Worm (Caenorhabditis elegans) whole organism, young adult: ENCODE data around the gene K01A12.2.

ENCODE experiments used
- B0261.1 ChIP-seq: sonication (generic microtip); optimal IDR thresholded peaks from 2 replicates; lab custom pipeline; 2016; ENCODE audit warnings: mild to moderate bottlenecking, missing genetic modification characterization, moderate library complexity, missing compliant biosample characterization
- B0336.3 ChIP-seq: fragments of 200-800 bp; sonication (Bioruptor generic); IDR thresholded peaks from 2 replicates; pipeline ENCODE4 v1.3.6; 2022; ENCODE audit warnings: missing genetic modification characterization, missing compliant biosample characterization
- C06A6.2 ChIP-seq: fragments of 200-800 bp; sonication (Bioruptor generic); conservative IDR thresholded peaks from 2 replicates; pipeline ENCODE4 v1.3.6; 2022; ENCODE audit warnings: missing genetic modification characterization, missing compliant biosample characterization
- F39B2.1 ChIP-seq: fragments of 200-800 bp; sonication (Bioruptor generic); IDR thresholded peaks from 2 replicates; pipeline ENCODE4 v1.3.6; 2022; ENCODE audit warnings: missing genetic modification reagents, missing genetic modification characterization, missing compliant biosample characterization
- F49E8.2 ChIP-seq: sonication (generic microtip); optimal IDR thresholded peaks from 3 replicates; lab custom pipeline; 2017; ENCODE audit warnings: missing genetic modification characterization, mild to moderate bottlenecking, missing compliant biosample characterization, antibody characterized with exemption, moderate library complexity; ENCODE audit not compliant: insufficient read depth
- Y53F4B.3 ChIP-seq: fragments of 200-800 bp; sonication (Bioruptor generic); IDR thresholded peaks from 2 replicates; pipeline ENCODE4 v1.3.6; 2022; ENCODE audit warnings: missing genetic modification reagents, missing genetic modification characterization, missing compliant biosample characterization
- Y53G8AR.9 ChIP-seq: fragments of 200-800 bp; sonication (Bioruptor generic); conservative IDR thresholded peaks from 2 replicates; pipeline ENCODE4 v1.3.6; 2022; ENCODE audit warnings: missing genetic modification reagents, missing genetic modification characterization, missing compliant biosample characterization
- Y56A3A.18 ChIP-seq: fragments of 200-800 bp; sonication (Bioruptor generic); IDR thresholded peaks from 2 replicates; pipeline ENCODE4 v1.3.6; 2022; ENCODE audit warnings: missing genetic modification reagents, missing genetic modification characterization, missing compliant biosample characterization
- Y67H2A.10 ChIP-seq: fragments of 200-800 bp; sonication (Bioruptor generic); conservative IDR thresholded peaks from 2 replicates; pipeline ENCODE4 v1.3.6; 2022; ENCODE audit warnings: missing genetic modification reagents, missing genetic modification characterization, missing compliant biosample characterization
- aptf-2 ChIP-seq: fragments of 200-800 bp; sonication (Bioruptor generic); conservative IDR thresholded peaks from 2 replicates; pipeline ENCODE4 v1.3.6; 2022; ENCODE audit warnings: missing genetic modification reagents, missing genetic modification characterization, missing compliant biosample characterization
- atf-7 ChIP-seq: sonication (generic microtip); optimal IDR thresholded peaks from 2 replicates; lab custom pipeline; 2017; ENCODE audit warnings: mild to moderate bottlenecking, missing genetic modification characterization, missing compliant biosample characterization
- attf-5 ChIP-seq: fragments of 200-800 bp; sonication (Bioruptor generic); optimal IDR thresholded peaks from 2 replicates; lab custom pipeline; 2018; ENCODE audit warnings: mild to moderate bottlenecking, missing genetic modification characterization, missing compliant biosample characterization
- attf-6 ChIP-seq: fragments of 200-800 bp; sonication (Bioruptor generic); IDR thresholded peaks from 2 replicates; pipeline ENCODE4 v1.3.6; 2022; ENCODE audit warnings: missing genetic modification reagents, missing genetic modification characterization, missing compliant biosample characterization
- bed-1 ChIP-seq: fragments of 200-800 bp; sonication (Bioruptor generic); IDR thresholded peaks from 2 replicates; pipeline ENCODE4 v1.3.6; 2022; ENCODE audit warnings: missing genetic modification reagents, missing genetic modification characterization, missing compliant biosample characterization
- bed-2 ChIP-seq: fragments of 200-800 bp; sonication (Bioruptor generic); IDR thresholded peaks from 2 replicates; pipeline ENCODE4 v1.3.6; 2022; ENCODE audit warnings: missing genetic modification reagents, missing genetic modification characterization, missing compliant biosample characterization
- ceh-27 ChIP-seq: fragments of 200-800 bp; sonication (Bioruptor generic); optimal IDR thresholded peaks from 2 replicates; lab custom pipeline; 2018; ENCODE audit warnings: mild to moderate bottlenecking, missing genetic modification characterization, moderate library complexity, missing compliant biosample characterization
- ceh-79 ChIP-seq: sonication (generic microtip); optimal IDR thresholded peaks from 2 replicates; lab custom pipeline; 2017; ENCODE audit warnings: mild to moderate bottlenecking, missing genetic modification characterization, missing compliant biosample characterization
- ceh-91 ChIP-seq: fragments of 200-800 bp; sonication (Bioruptor generic); IDR thresholded peaks from 2 replicates; pipeline ENCODE4 v1.3.6; 2022; ENCODE audit warnings: missing genetic modification reagents, missing genetic modification characterization, missing compliant biosample characterization
- chd-7 ChIP-seq: sonication (generic microtip); optimal IDR thresholded peaks from 2 replicates; lab custom pipeline; 2016; ENCODE audit warnings: mild to moderate bottlenecking, missing genetic modification characterization, moderate library complexity, missing compliant biosample characterization
- die-1 ChIP-seq: sonication (generic microtip); optimal IDR thresholded peaks from 2 replicates; lab custom pipeline; 2016; ENCODE audit warnings: missing genotype, mild to moderate bottlenecking, missing genetic modification characterization, missing compliant biosample characterization
- efl-1 ChIP-seq: fragments of 150-350 bp; optimal IDR thresholded peaks from 2 replicates; lab custom pipeline; 2014; ENCODE audit warnings: missing biosample characterization, missing genetic modification reagents, missing genetic modification characterization
- egl-18 ChIP-seq: fragments of 200-800 bp; sonication (Bioruptor generic); IDR thresholded peaks from 2 replicates; pipeline ENCODE4 v1.3.6; 2022; ENCODE audit warnings: missing genetic modification reagents, missing genetic modification characterization, missing compliant biosample characterization
- ets-4 ChIP-seq: fragments of 200-800 bp; sonication (Bioruptor generic); optimal IDR thresholded peaks from 2 replicates; lab custom pipeline; 2018; ENCODE audit warnings: mild to moderate bottlenecking, missing genetic modification characterization, missing compliant biosample characterization
- hlh-12 ChIP-seq: sonication (generic microtip); optimal IDR thresholded peaks from 2 replicates; lab custom pipeline; 2016; ENCODE audit warnings: missing genetic modification characterization, missing compliant biosample characterization
- hmg-1.2 ChIP-seq: fragments of 200-800 bp; sonication (Bioruptor generic); IDR thresholded peaks from 2 replicates; pipeline ENCODE4 v1.3.6; 2022; ENCODE audit warnings: missing genetic modification reagents, missing genetic modification characterization, missing compliant biosample characterization
- let-607 ChIP-seq, 2 experiments: fragments of 200-800 bp in 1 of 2; sonication (Bioruptor generic) in 1 of 2; sonication (generic microtip) in 1 of 2; optimal IDR thresholded peaks; 2 replicates each; lab custom pipeline; 2016 to 2018; ENCODE audit warnings: mild to moderate bottlenecking in 2 of 2, missing compliant biosample characterization in 2 of 2, missing genetic modification characterization in 2 of 2, moderate library complexity in 2 of 2, missing genotype in 1 of 2
- lin-35 ChIP-seq, 3 experiments: fragments of 150-350 bp in 2 of 3; sonication (generic microtip) in 1 of 3; optimal IDR thresholded peaks; 2 replicates each; lab custom pipeline; 2014 to 2018; ENCODE audit warnings: missing biosample characterization in 3 of 3, missing genetic modification characterization in 3 of 3, missing genetic modification reagents in 3 of 3
- lin-40 ChIP-seq: sonication (generic microtip); optimal IDR thresholded peaks from 2 replicates; lab custom pipeline; 2016; ENCODE audit warnings: missing genetic modification characterization, mild to moderate bottlenecking, missing compliant biosample characterization, missing genotype, missing genetic modification reagents
- lsy-27 ChIP-seq: sonication (generic microtip); optimal IDR thresholded peaks from 2 replicates; lab custom pipeline; 2017; ENCODE audit warnings: missing genetic modification characterization, mild to moderate bottlenecking, missing compliant biosample characterization, antibody characterized with exemption, missing genotype, borderline replicate concordance; ENCODE audit not compliant: insufficient read depth
- madf-10 ChIP-seq: sonication (generic microtip); optimal IDR thresholded peaks from 2 replicates; lab custom pipeline; 2016; ENCODE audit warnings: mild to moderate bottlenecking, missing genetic modification characterization, missing compliant biosample characterization
- madf-3 ChIP-seq: fragments of 200-800 bp; sonication (Bioruptor generic); IDR thresholded peaks from 2 replicates; pipeline ENCODE4 v1.3.6; 2022; ENCODE audit warnings: missing genetic modification reagents, missing genetic modification characterization, missing compliant biosample characterization
- mel-28 ChIP-seq: sonication (generic microtip); optimal IDR thresholded peaks from 2 replicates; lab custom pipeline; 2016; ENCODE audit warnings: borderline replicate concordance, mild to moderate bottlenecking, missing genetic modification characterization, missing compliant biosample characterization
- nfya-1 ChIP-seq: sonication (generic microtip); optimal IDR thresholded peaks from 2 replicates; lab custom pipeline; 2017; ENCODE audit warnings: antibody characterized with exemption, missing compliant biosample characterization, missing genetic modification characterization, borderline replicate concordance; ENCODE audit not compliant: insufficient read depth
- nhr-120 ChIP-seq: fragments of 200-800 bp; sonication (Bioruptor generic); IDR thresholded peaks from 2 replicates; pipeline ENCODE4 v1.3.6; 2022; ENCODE audit warnings: missing genetic modification characterization, missing compliant biosample characterization
- nhr-80 ChIP-seq: sonication (generic microtip); optimal IDR thresholded peaks from 2 replicates; lab custom pipeline; 2016; ENCODE audit warnings: missing genetic modification characterization, missing compliant biosample characterization
- pbrm-1 ChIP-seq: fragments of 200-800 bp; sonication (Bioruptor generic); IDR thresholded peaks from 2 replicates; pipeline ENCODE4 v1.3.6; 2022; ENCODE audit warnings: missing genetic modification reagents, missing genetic modification characterization, missing compliant biosample characterization
- pha-4 ChIP-seq: fragments of 150-350 bp; sonication (generic microtip); optimal IDR thresholded peaks from 2 replicates; lab custom pipeline; 2014; ENCODE audit warnings: missing biosample characterization, missing genetic modification reagents, missing genetic modification characterization
- rec-8 ChIP-seq, 2 experiments: sonication (generic microtip); optimal IDR thresholded peaks; 2 replicates each; lab custom pipeline; 2016; ENCODE audit warnings: mild to moderate bottlenecking in 2 of 2, missing genetic modification characterization in 2 of 2, missing genetic modification reagents in 2 of 2, missing genotype in 2 of 2, missing biosample characterization in 1 of 2, missing compliant biosample characterization in 1 of 2, moderate library complexity in 1 of 2
- snpc-1.1 ChIP-seq: sonication (generic microtip); optimal IDR thresholded peaks from 2 replicates; lab custom pipeline; 2017; ENCODE audit warnings: missing genetic modification characterization, mild to moderate bottlenecking, missing compliant biosample characterization, antibody characterized with exemption, moderate library complexity, missing genotype, missing genetic modification reagents; ENCODE audit not compliant: insufficient read depth
- snpc-1.3 ChIP-seq: sonication (generic microtip); optimal IDR thresholded peaks from 2 replicates; lab custom pipeline; 2017; ENCODE audit warnings: missing genetic modification characterization, mild to moderate bottlenecking, missing compliant biosample characterization, antibody characterized with exemption, moderate library complexity, missing genotype, missing genetic modification reagents; ENCODE audit not compliant: insufficient read depth
- snpc-4 ChIP-seq, 5 experiments: fragments of 150-350 bp in 1 of 5; sonication (generic microtip) in 4 of 5; optimal IDR thresholded peaks; 2 replicates each; lab custom pipeline; 2014 to 2018; ENCODE audit warnings: missing genetic modification characterization in 5 of 5, missing biosample characterization in 3 of 5, antibody characterized with exemption in 2 of 5, mild to moderate bottlenecking in 2 of 5, missing compliant biosample characterization in 2 of 5, missing genotype in 2 of 5, moderate library complexity in 2 of 5, missing genetic modification reagents in 1 of 5
- somi-1 ChIP-seq: fragments of 200-800 bp; sonication (Bioruptor generic); optimal IDR thresholded peaks from 2 replicates; lab custom pipeline; 2018; ENCODE audit warnings: mild to moderate bottlenecking, missing genetic modification characterization, missing compliant biosample characterization
- tbx-9 ChIP-seq: sonication (generic microtip); optimal IDR thresholded peaks from 2 replicates; lab custom pipeline; 2016; ENCODE audit warnings: borderline replicate concordance, missing genetic modification characterization, inconsistent platforms, missing compliant biosample characterization
- tlf-1 ChIP-seq: fragments of 200-800 bp; sonication (Bioruptor generic); optimal IDR thresholded peaks from 2 replicates; lab custom pipeline; 2018; ENCODE audit warnings: mild to moderate bottlenecking, missing genetic modification characterization, missing compliant biosample characterization
- xnd-1 ChIP-seq: sonication (generic microtip); optimal IDR thresholded peaks from 2 replicates; lab custom pipeline; 2016; ENCODE audit warnings: missing genotype, missing genetic modification reagents, missing genetic modification characterization, missing compliant biosample characterization

K01A12.2 gene

ce11 chrX:8638679-8639184, 25.6 kb downstream of the K01A12.2 start (continued):
- TF ChIP-seq ceh-27 = no peak
- peak; percentile 61 for TF ChIP-seq snpc-4 (GFP tag; optimal IDR thresholded peaks at IDR 0.05; lab: Kevin White, UChicago)
- peak in 2 of 4 experiments; percentile 53 to 63 for TF ChIP-seq snpc-4 (tag; optimal IDR thresholded peaks at IDR 0.05; lab: Kevin White, UChicago)
- TF ChIP-seq ceh-91 (GFP tag; lab: Robert Waterston, UW) = 0 out of 2 replicates have a peak, but pooled peaks have one; percentile 16
- TF ChIP-seq rec-8 (tag; optimal IDR thresholded peaks at IDR 0.05; lab: Kevin White, UChicago) = peak; percentile 54 to 61
- TF ChIP-seq somi-1 = peak; percentile 3
- peak; percentile 54 for TF ChIP-seq hlh-12
- TF ChIP-seq aptf-2 (GFP tag; lab: Robert Waterston, UW) = no peak
- peak; percentile 91 for TF ChIP-seq die-1 (tag; lab: Kevin White, UChicago)
- TF ChIP-seq B0336.3 (GFP tag; lab: Robert Waterston, UW) = no peak
- TF ChIP-seq bed-1 (GFP tag; lab: Robert Waterston, UW) = no peak
- no peak for TF ChIP-seq snpc-1.1 (tag; lab: Kevin White, UChicago)
- peak; percentile 36 for TF ChIP-seq chd-7 (tag; lab: Kevin White, UChicago)
- peak in 1 of 2 experiments; percentile 42 for TF ChIP-seq let-607 (tag; optimal IDR thresholded peaks at IDR 0.05; lab: Kevin White, UChicago)
- TF ChIP-seq Y56A3A.18 (GFP tag; lab: Robert Waterston, UW) = no peak
- TF ChIP-seq tbx-9 = no peak
- no peak for TF ChIP-seq bed-2 (GFP tag; lab: Robert Waterston, UW)
- TF ChIP-seq tlf-1 = no peak
- no peak for TF ChIP-seq C06A6.2
- no peak for TF ChIP-seq madf-3
- no peak for TF ChIP-seq lsy-27 (tag; lab: Kevin White, UChicago)
- TF ChIP-seq attf-5 (GFP tag; lab: Kevin White, UChicago) = peak; percentile 26
- TF ChIP-seq madf-10 (tag; lab: Kevin White, UChicago) = peak; percentile 18
- no peak for TF ChIP-seq attf-6
- TF ChIP-seq Y53F4B.3 = no peak
- TF ChIP-seq F49E8.2 = no peak
- TF ChIP-seq nfya-1 (tag; lab: Kevin White, UChicago) = no peak
- no peak for TF ChIP-seq xnd-1 (tag; lab: Kevin White, UChicago)
- TF ChIP-seq atf-7 (tag; lab: Kevin White, UChicago) = peak; percentile 49
- TF ChIP-seq B0261.1 (tag; lab: Kevin White, UChicago) = peak; percentile 91
- TF ChIP-seq Y67H2A.10 (GFP tag; lab: Robert Waterston, UW) = no peak
- no peak for TF ChIP-seq nhr-80 (tag; lab: Kevin White, UChicago)
- TF ChIP-seq pbrm-1 (GFP tag; lab: Robert Waterston, UW) = peak; percentile 76
- TF ChIP-seq Y53G8AR.9 (GFP tag; lab: Robert Waterston, UW) = 0 out of 2 replicates have a peak, but pooled peaks have one; percentile 35
- no peak for TF ChIP-seq ets-4 (GFP tag; lab: Kevin White, UChicago)
- 0 out of 2 replicates have a peak, but pooled peaks have one; percentile 86 for TF ChIP-seq nhr-120 (GFP tag; lab: Robert Waterston, UW)
- no peak for TF ChIP-seq snpc-1.3 (tag; lab: Kevin White, UChicago)
- TF ChIP-seq hmg-1.2 = peak; percentile 71
- TF ChIP-seq mel-28 = no peak
- TF ChIP-seq pha-4 = no peak
- TF ChIP-seq egl-18 (GFP tag; lab: Robert Waterston, UW) = no peak
- no peak for TF ChIP-seq efl-1 (GFP tag; lab: Kevin White, UChicago)
- TF ChIP-seq F39B2.1 = no peak; the same call in 1 of the 2 replicates
- peak; percentile 11 for TF ChIP-seq ceh-79 (tag; lab: Kevin White, UChicago)
- peak; percentile 16 for TF ChIP-seq lin-40 (tag; lab: Kevin White, UChicago)
- TF ChIP-seq lin-35 (GFP tag; optimal IDR thresholded peaks at IDR 0.05; lab: Kevin White, UChicago) = peak in 1 of 3 experiments; percentile 14
